Fruit fly (Drosophila melanogaster): ENCODE results near the gene Pgant6.

Pgant6 gene

DNA sequence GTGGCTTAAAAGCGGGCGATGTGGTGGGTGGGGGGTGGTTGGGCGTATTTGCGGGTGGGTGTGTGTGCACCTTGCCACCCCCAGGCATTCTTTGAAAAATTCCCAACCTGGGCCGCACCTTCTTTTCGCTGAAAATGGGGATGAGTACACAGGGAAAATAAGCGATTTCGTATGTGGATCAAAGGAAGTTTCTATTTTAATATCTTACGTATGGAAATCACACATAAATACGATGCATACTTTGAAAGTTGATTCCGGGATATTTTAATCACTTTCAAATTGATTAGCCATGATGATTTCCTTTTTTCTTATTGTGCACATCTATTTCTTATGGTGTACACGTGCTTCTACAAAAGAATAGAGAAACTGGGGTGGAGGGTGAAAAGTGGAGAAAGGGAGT lies 43.3 kb downstream of the Pgant6 start (continued):
- TF ChIP-seq CG7556 (GFP tag; optimal IDR thresholded peaks at IDR 0.05) (peak; percentile 72), CkIIα-i1 (GFP tag; IDR thresholded peaks at IDR 0.05) (no peak), CG31224 (GFP tag; IDR thresholded peaks at IDR 0.05) (no peak), sim (GFP tag; IDR thresholded peaks at IDR 0.05) (no peak), her (GFP tag; optimal IDR thresholded peaks at IDR 0.05) (no peak), prd (optimal IDR thresholded peaks at IDR 0.05) (no peak), prd (GFP tag; IDR thresholded peaks at IDR 0.05) (0 out of 3 replicates have a peak, but pooled peaks have one; percentile 44), CG2120 (GFP tag; optimal IDR thresholded peaks at IDR 0.05) (peak; percentile 46), CG12236 (GFP tag; optimal IDR thresholded peaks at IDR 0.05) (no peak), CrebB (tag; optimal IDR thresholded peaks at IDR 0.05) (peak; percentile 27), kah (GFP tag; optimal IDR thresholded peaks at IDR 0.05) (peak; percentile 22), H15 (GFP tag; IDR thresholded peaks at IDR 0.05) (no peak), ase (GFP tag; IDR thresholded peaks at IDR 0.05) (no peak), ttk (GFP tag; IDR thresholded peaks at IDR 0.05) (peak; percentile 50; the same call in 1 of the 2 replicates), NFAT (GFP tag; IDR thresholded peaks at IDR 0.05) (no peak), gsb (GFP tag; IDR thresholded peaks at IDR 0.05) (no peak), Lim3 (GFP tag; IDR thresholded peaks at IDR 0.05) (no peak), vvl (GFP tag; IDR thresholded peaks at IDR 0.05) (peak; percentile 58), sisA (GFP tag; IDR thresholded peaks at IDR 0.05) (peak; percentile 58), gem (tag; optimal IDR thresholded peaks at IDR 0.05) (peak; percentile 74), nerfin-2 (GFP tag; IDR thresholded peaks at IDR 0.05; ENCODE audit: partially characterized antibody) (no peak), CG4707 (GFP tag; optimal IDR thresholded peaks at IDR 0.05) (peak; percentile 45), CG7786 (GFP tag; optimal IDR thresholded peaks at IDR 0.05) (no peak), CG18764 (GFP tag; optimal IDR thresholded peaks at IDR 0.05) (no peak), sug (tag; optimal IDR thresholded peaks at IDR 0.05) (peak; percentile 15), Vsx1 (GFP tag; optimal IDR thresholded peaks at IDR 0.05) (no peak), sens-2 (GFP tag; IDR thresholded peaks at IDR 0.05) (no peak), fd96Cb (tag; optimal IDR thresholded peaks at IDR 0.05) (peak; percentile 54), CG10431 (GFP tag; optimal IDR thresholded peaks at IDR 0.05) (no peak), CG7987 (GFP tag; optimal IDR thresholded peaks at IDR 0.05) (no peak), CG7372 (GFP tag; IDR thresholded peaks at IDR 0.05) (no peak), onecut (GFP tag; IDR thresholded peaks at IDR 0.05) (peak; percentile 48; the same call in 1 of the 2 replicates), Med (GFP tag) (peak; percentile 87), mirr (GFP tag; optimal IDR thresholded peaks at IDR 0.05) (no peak), zf30C (GFP tag; optimal IDR thresholded peaks at IDR 0.05) (peak; percentile 67), BtbVII (GFP tag; optimal IDR thresholded peaks at IDR 0.05) (peak; percentile 58), oc (tag; optimal IDR thresholded peaks at IDR 0.05) (peak; percentile 37), grn (GFP tag; optimal IDR thresholded peaks at IDR 0.05) (no peak), CG2129 (GFP tag; IDR thresholded peaks at IDR 0.05; ENCODE audit: partially characterized antibody) (no peak), CG12104 (GFP tag; optimal IDR thresholded peaks at IDR 0.05) (peak; percentile 32), CG11398 (GFP tag; optimal IDR thresholded peaks at IDR 0.05) (no peak), z (GFP tag; IDR thresholded peaks at IDR 0.05) (no peak), Gsc (GFP tag; IDR thresholded peaks at IDR 0.05) (no peak), Hmx (GFP tag; optimal IDR thresholded peaks at IDR 0.05) (no peak), MESR4 (GFP tag; optimal IDR thresholded peaks at IDR 0.05) (no peak), run (tag; optimal IDR thresholded peaks at IDR 0.05) (peak; percentile 62), Fer1 (GFP tag; optimal IDR thresholded peaks at IDR 0.05) (peak; percentile 80), Lhr (GFP tag; optimal IDR thresholded peaks at IDR 0.05) (no peak), CG17186 (GFP tag; optimal IDR thresholded peaks at IDR 0.05) (no peak), inv (GFP tag; IDR thresholded peaks at IDR 0.05; ENCODE audit: partially characterized antibody) (no peak), cad (GFP tag; optimal IDR thresholded peaks at IDR 0.05) (no peak), CG11560 (tag; IDR thresholded peaks at IDR 0.05) (no peak), CG15073 (GFP tag; optimal IDR thresholded peaks at IDR 0.05) (no peak)

All from whole organism, embryonic.